Worm (Caenorhabditis elegans) whole organism, L3 larva: Measurements from ENCODE around the gene ptr-18.

Source experiments
- R02D3.7 ChIP-seq: fragments of 150-350 bp; optimal IDR thresholded peaks from 2 replicates; lab custom pipeline; 2014; ENCODE audit warnings: missing biosample characterization, missing genetic modification characterization
- ZK546.5 ChIP-seq: sonication (generic microtip); optimal IDR thresholded peaks from 2 replicates; lab custom pipeline; 2017; ENCODE audit warnings: missing biosample characterization, missing genetic modification characterization
- ama-1 ChIP-seq: fragments of 150-350 bp; optimal IDR thresholded peaks from 2 replicates; lab custom pipeline; 2018
- ceh-16 ChIP-seq: sonication (generic microtip); optimal IDR thresholded peaks from 2 replicates; lab custom pipeline; 2017; ENCODE audit warnings: missing biosample characterization, missing genetic modification characterization
- ceh-28 ChIP-seq: fragments of 150-350 bp; optimal IDR thresholded peaks from 2 replicates; lab custom pipeline; 2014; ENCODE audit warnings: missing biosample characterization, missing genetic modification reagents, missing genetic modification characterization
- ceh-82 ChIP-seq: fragments of 150-350 bp; optimal IDR thresholded peaks from 2 replicates; lab custom pipeline; 2014; ENCODE audit warnings: missing biosample characterization, missing genetic modification characterization
- daf-12 ChIP-seq: fragments of 150-350 bp; optimal IDR thresholded peaks from 2 replicates; lab custom pipeline; 2014; ENCODE audit warnings: missing biosample characterization, missing genetic modification reagents, missing genetic modification characterization
- elt-1 ChIP-seq: fragments of 150-350 bp; optimal IDR thresholded peaks from 2 replicates; lab custom pipeline; 2014; ENCODE audit warnings: missing biosample characterization, missing genetic modification characterization
- elt-2 ChIP-seq: sonication (generic microtip); optimal IDR thresholded peaks from 2 replicates; lab custom pipeline; 2016; ENCODE audit warnings: missing genetic modification reagents, mild to moderate bottlenecking, missing genetic modification characterization, missing compliant biosample characterization
- eor-1 ChIP-seq, 2 experiments: fragments of 150-350 bp; optimal IDR thresholded peaks; 2 replicates each; lab custom pipeline; 2014 to 2018; ENCODE audit warnings: missing biosample characterization in 2 of 2, missing genetic modification characterization in 2 of 2
- fkh-10 ChIP-seq: sonication (generic microtip); optimal IDR thresholded peaks from 2 replicates; lab custom pipeline; 2017; ENCODE audit warnings: missing biosample characterization, missing genetic modification reagents, missing genetic modification characterization
- fkh-2 ChIP-seq: fragments of 150-350 bp; optimal IDR thresholded peaks from 2 replicates; lab custom pipeline; 2014; ENCODE audit warnings: missing biosample characterization, missing genetic modification reagents, missing genetic modification characterization
- fos-1 ChIP-seq: fragments of 150-350 bp; optimal IDR thresholded peaks from 2 replicates; lab custom pipeline; 2014; ENCODE audit warnings: missing biosample characterization, missing genetic modification characterization
- jun-1 ChIP-seq: fragments of 150-350 bp; optimal IDR thresholded peaks from 2 replicates; lab custom pipeline; 2014; ENCODE audit warnings: missing biosample characterization, missing genetic modification reagents, missing genetic modification characterization
- lin-39 ChIP-seq: fragments of 150-350 bp; optimal IDR thresholded peaks from 2 replicates; lab custom pipeline; 2018; ENCODE audit warnings: missing biosample characterization, missing genetic modification reagents, missing genetic modification characterization
- mdl-1 ChIP-seq: fragments of 150-350 bp; optimal IDR thresholded peaks from 2 replicates; lab custom pipeline; 2014; ENCODE audit warnings: missing biosample characterization, missing genetic modification characterization
- nfya-1 ChIP-seq: sonication (generic microtip); optimal IDR thresholded peaks from 2 replicates; lab custom pipeline; 2017; ENCODE audit warnings: missing genetic modification characterization, mild to moderate bottlenecking, missing compliant biosample characterization, antibody characterized with exemption, moderate library complexity; ENCODE audit not compliant: insufficient read depth
- nhr-12 ChIP-seq: fragments of 150-350 bp; optimal IDR thresholded peaks from 2 replicates; lab custom pipeline; 2014; ENCODE audit warnings: missing biosample characterization, missing genetic modification characterization
- nhr-23 ChIP-seq: fragments of 150-350 bp; optimal IDR thresholded peaks from 2 replicates; lab custom pipeline; 2014; ENCODE audit warnings: missing biosample characterization, missing genetic modification reagents, missing genetic modification characterization
- nhr-237 ChIP-seq: fragments of 150-350 bp; optimal IDR thresholded peaks from 2 replicates; lab custom pipeline; 2014; ENCODE audit warnings: missing biosample characterization, missing genetic modification characterization
- nhr-25 ChIP-seq: sonication (generic microtip); optimal IDR thresholded peaks from 2 replicates; lab custom pipeline; 2017; ENCODE audit warnings: missing biosample characterization, missing genetic modification characterization
- nhr-43 ChIP-seq: sonication (generic microtip); optimal IDR thresholded peaks from 2 replicates; lab custom pipeline; 2016; ENCODE audit warnings: mild to moderate bottlenecking, missing genetic modification characterization, missing compliant biosample characterization; ENCODE audit not compliant: poor library complexity, severe bottlenecking
- nhr-76 ChIP-seq: fragments of 150-350 bp; sonication (generic microtip); optimal IDR thresholded peaks from 5 replicates; lab custom pipeline; 2014; ENCODE audit warnings: missing biosample characterization, missing genetic modification characterization
- nhr-77 ChIP-seq: fragments of 150-350 bp; optimal IDR thresholded peaks from 2 replicates; lab custom pipeline; 2014; ENCODE audit warnings: missing biosample characterization, missing genetic modification characterization
- sea-2 ChIP-seq: fragments of 150-350 bp; sonication (generic microtip); optimal IDR thresholded peaks from 4 replicates; lab custom pipeline; 2014; ENCODE audit warnings: missing biosample characterization, missing genetic modification reagents, missing genetic modification characterization
- skn-1 ChIP-seq: fragments of 150-350 bp; optimal IDR thresholded peaks from 2 replicates; lab custom pipeline; 2014; ENCODE audit warnings: missing biosample characterization, missing genetic modification characterization
- snpc-4 ChIP-seq: fragments of 150-350 bp; optimal IDR thresholded peaks from 2 replicates; lab custom pipeline; 2014; ENCODE audit warnings: missing biosample characterization, missing genetic modification characterization
- tbx-2 ChIP-seq: sonication (generic microtip); optimal IDR thresholded peaks from 2 replicates; lab custom pipeline; 2016; ENCODE audit warnings: mild to moderate bottlenecking, missing genetic modification characterization, missing compliant biosample characterization
- unc-39 ChIP-seq: sonication (generic microtip); optimal IDR thresholded peaks from 4 replicates; lab custom pipeline; 2017; ENCODE audit warnings: missing biosample characterization, missing genetic modification characterization
- unc-62 ChIP-seq: fragments of 150-350 bp; sonication (generic microtip); optimal IDR thresholded peaks from 4 replicates; lab custom pipeline; 2014; ENCODE audit warnings: missing biosample characterization, missing genetic modification reagents, missing genetic modification characterization
- zag-1 ChIP-seq: fragments of 150-350 bp; optimal IDR thresholded peaks from 2 replicates; lab custom pipeline; 2014; ENCODE audit warnings: missing biosample characterization, missing genetic modification characterization
- ztf-11 ChIP-seq: fragments of 150-350 bp; optimal IDR thresholded peaks from 2 replicates; lab custom pipeline; 2014; ENCODE audit warnings: missing biosample characterization, missing genetic modification characterization
- ztf-4 ChIP-seq: fragments of 150-350 bp; optimal IDR thresholded peaks from 2 replicates; lab custom pipeline; 2014; ENCODE audit warnings: missing biosample characterization, missing genetic modification characterization

ptr-18 gene

DNA sequence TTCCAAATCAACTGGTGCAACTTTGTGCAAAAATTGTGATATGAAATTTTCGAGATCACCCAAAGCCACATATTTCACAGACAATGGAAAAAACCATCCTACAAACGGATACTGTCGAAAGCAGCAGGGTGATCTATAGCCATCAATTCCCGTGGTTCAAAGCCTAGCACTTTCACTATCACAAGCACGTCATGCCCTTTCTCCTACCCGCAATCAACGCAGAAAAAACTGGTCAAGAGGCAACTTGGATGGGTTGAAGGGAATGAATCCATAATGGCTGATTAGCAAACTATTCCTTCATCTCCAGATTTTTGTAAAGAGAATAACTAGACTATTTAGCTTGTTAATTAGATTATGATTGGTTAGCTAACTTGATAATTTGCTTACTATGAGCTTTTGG, 3.6 kb upstream of the ptr-18 start:
- TF ChIP-seq lin-39 (tag; lab: Kevin White, UChicago) (no peak), ceh-28 (tag; lab: Kevin White, UChicago) (no peak), unc-39 (tag; lab: Kevin White, UChicago) (no peak), ZK546.5 (tag; lab: Kevin White, UChicago) (no peak), daf-12 (no peak), elt-2 (tag; lab: Kevin White, UChicago) (no peak), nhr-43 (tag; lab: Kevin White, UChicago) (no peak), fkh-2 (tag; lab: Kevin White, UChicago) (no peak), ztf-11 (tag; lab: Kevin White, UChicago) (no peak), sea-2 (GFP tag; lab: Kevin White, UChicago) (no peak), jun-1 (tag; lab: Kevin White, UChicago) (no peak), ztf-4 (tag; lab: Kevin White, UChicago) (no peak), nhr-77 (no peak), eor-1 (tag; optimal IDR thresholded peaks at IDR 0.05; lab: Kevin White, UChicago) (no peak), nhr-12 (tag; lab: Kevin White, UChicago) (no peak), ceh-82 (tag; lab: Kevin White, UChicago) (no peak), mdl-1 (tag; lab: Kevin White, UChicago) (no peak), nhr-23 (tag; lab: Kevin White, UChicago) (no peak), fos-1 (tag; lab: Kevin White, UChicago) (no peak), tbx-2 (tag; lab: Kevin White, UChicago) (no peak)

DNA sequence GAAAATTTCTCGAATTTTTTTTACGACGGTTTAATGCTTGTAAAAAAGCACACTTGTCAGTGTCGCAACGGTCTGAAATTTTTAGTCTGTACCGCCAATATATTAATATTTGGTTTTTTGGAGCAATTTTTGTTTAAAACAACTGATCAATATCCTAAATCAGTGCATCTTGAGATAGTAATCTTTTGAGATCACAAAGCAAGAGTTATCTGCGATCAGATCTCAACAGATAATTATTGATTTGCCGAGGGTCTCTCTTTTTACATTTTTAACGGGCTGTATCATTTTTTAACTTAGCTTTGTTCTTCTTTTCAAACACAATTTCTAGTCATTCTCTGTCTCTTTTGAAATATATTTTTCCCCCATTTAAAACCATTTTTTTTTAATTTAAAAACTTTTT, 208 bp upstream of the ptr-18 start:
- no peak for TF ChIP-seq tbx-2 (tag; lab: Kevin White, UChicago)
- TF ChIP-seq elt-1 = peak; percentile 87
- TF ChIP-seq zag-1 = no peak
- TF ChIP-seq elt-2 (tag; lab: Kevin White, UChicago) = no peak
- TF ChIP-seq R02D3.7 (tag; lab: Kevin White, UChicago) = no peak
- TF ChIP-seq nhr-76 (tag; lab: Kevin White, UChicago) = no peak
- no peak for TF ChIP-seq eor-1 (tag; optimal IDR thresholded peaks at IDR 0.05; lab: Kevin White, UChicago)
- TF ChIP-seq jun-1 (tag; lab: Kevin White, UChicago) = no peak
- TF ChIP-seq, all 47 proteins: peak for 1

DNA sequence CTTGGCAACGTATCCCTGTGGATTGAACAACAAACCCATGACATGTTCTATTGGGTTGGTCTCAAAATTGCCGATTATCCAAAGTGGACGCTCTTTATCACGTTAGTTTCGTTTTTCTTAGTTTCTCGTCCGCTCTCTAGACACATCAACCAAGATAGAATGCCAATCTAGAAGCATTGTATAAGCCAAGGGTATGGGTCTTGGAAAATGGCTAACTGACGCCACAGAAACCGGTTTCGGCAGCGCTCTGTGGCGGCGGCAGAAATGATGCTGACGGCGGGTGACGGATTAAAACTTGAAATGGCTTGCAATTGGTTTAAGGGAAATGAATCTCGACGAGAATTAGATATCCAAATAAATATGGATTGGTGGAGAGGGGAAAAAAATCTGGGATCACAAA, 243 bp downstream of the ptr-18 start:
- TF ChIP-seq unc-62 (GFP tag; lab: Kevin White, UChicago) (no peak), nfya-1 (peak; percentile 16), nhr-25 (tag; lab: Kevin White, UChicago) (peak; percentile 72), ama-1 (lab: Kevin White, UChicago) (peak; percentile 52)

DNA sequence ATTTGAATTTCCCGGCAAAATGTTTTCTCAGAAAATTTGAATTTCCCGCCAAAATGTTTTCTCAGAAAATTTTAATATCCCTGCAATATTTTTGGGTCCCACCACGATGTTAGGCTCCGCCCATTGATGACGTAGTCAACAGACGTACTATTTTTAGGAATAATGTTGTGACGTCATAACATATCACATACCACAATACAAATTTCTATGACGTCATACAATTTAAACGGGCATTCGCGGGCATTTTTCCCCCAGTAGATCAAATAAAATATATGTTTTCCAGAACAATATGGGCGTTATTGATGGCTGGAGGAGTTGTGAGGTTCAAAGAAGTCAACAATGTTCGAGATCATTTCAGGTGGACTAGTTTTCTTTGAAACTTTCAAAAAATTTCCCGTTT, 928 bp downstream of the ptr-18 start:
- TF ChIP-seq skn-1 (no peak), tbx-2 (tag; lab: Kevin White, UChicago) (no peak), daf-12 (no peak), fkh-10 (no peak), nhr-12 (tag; lab: Kevin White, UChicago) (no peak), fos-1 (tag; lab: Kevin White, UChicago) (no peak), nhr-237 (no peak)

DNA sequence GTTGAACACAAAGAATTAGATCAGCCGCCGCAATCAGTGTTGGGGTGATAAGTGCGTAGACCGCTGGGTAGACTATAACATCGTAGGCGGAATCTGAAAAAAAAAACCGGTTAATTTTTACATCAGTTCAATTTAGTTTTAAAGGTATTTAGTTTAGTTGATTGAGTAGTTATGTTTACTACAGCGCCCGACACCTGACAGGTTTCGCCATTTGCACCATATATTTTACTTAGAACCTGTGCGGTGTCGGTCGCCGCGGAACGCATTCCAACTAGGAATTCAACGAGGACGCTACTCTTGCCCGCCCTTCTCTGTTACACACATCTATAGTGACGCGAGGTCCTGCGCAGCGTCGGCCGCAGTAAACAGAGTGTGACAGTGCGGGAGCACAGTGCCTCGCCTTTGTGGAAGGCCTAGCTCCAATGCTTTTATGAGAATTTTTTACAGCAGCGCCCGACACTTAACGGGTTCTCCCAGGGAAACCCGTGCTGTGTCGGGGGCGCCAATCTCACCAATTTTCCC, 3.2 kb downstream of the ptr-18 start:
- TF ChIP-seq elt-2 (tag; lab: Kevin White, UChicago) (no peak), snpc-4 (no peak), nhr-43 (tag; lab: Kevin White, UChicago) (no peak), ceh-28 (tag; lab: Kevin White, UChicago) (no peak), fkh-2 (tag; lab: Kevin White, UChicago) (no peak)

DNA sequence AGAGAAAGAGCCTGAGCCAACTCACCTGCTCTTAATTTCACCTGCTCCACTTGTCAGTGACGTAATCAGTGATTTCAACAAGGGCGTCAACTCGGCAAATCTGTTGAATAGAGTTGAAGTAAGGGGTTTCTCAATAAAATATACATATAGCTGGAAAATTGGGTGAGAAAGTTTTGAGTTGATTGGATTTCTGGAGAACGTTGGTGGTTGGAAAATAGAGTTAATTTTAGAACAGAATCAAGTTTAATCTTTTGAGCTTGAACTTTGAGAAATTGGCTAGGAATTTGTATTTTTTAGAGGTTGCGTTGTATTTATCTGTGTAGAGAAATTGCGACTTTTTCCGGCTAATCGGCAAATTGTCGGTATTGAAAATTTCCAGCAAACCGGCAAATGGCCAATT, 4.3 kb downstream of the ptr-18 start, which contains the start of gene Y38F1A.4:
Gene Y38F1A.4, minus strand, starts transcription at position 101 of the 400 bp plus-strand sequence.
- no peak for TF ChIP-seq ceh-28 (tag; lab: Kevin White, UChicago)
- TF ChIP-seq R02D3.7 (tag; lab: Kevin White, UChicago) = no peak
- TF ChIP-seq eor-1 (tag; optimal IDR thresholded peaks at IDR 0.05; lab: Kevin White, UChicago) = no peak
- TF ChIP-seq zag-1 = no peak
- TF ChIP-seq ceh-16 (tag; lab: Kevin White, UChicago) = no peak
